Fruit fly (Drosophila melanogaster): ENCODE measurements around the gene Pi4KIIIalpha.

Gene Pi4KIIIalpha

dm6 chrX:2682832-2683231 lies 58.2 kb downstream of the Pi4KIIIalpha start, which contains the start of gene CG2652:
Gene CG2652, minus strand, starts transcription at chrX:2682932.
- TF ChIP-seq dmrt93B (GFP tag; optimal IDR thresholded peaks at IDR 0.05), result no peak
- no peak for TF ChIP-seq CG9705 (GFP tag; optimal IDR thresholded peaks at IDR 0.05)
- TF ChIP-seq psq (GFP tag; optimal IDR thresholded peaks at IDR 0.05), result no peak
- no peak for TF ChIP-seq Mio (GFP tag; optimal IDR thresholded peaks at IDR 0.05)
- no peak for TF ChIP-seq jim (GFP tag; optimal IDR thresholded peaks at IDR 0.05)
- no peak for TF ChIP-seq Hr83 (GFP tag; optimal IDR thresholded peaks at IDR 0.05; ENCODE audit: poor library complexity, severe bottlenecking)
- TF ChIP-seq woc (GFP tag; optimal IDR thresholded peaks at IDR 0.05), result no peak
- TF ChIP-seq Hnf4 (GFP tag; optimal IDR thresholded peaks at IDR 0.05), result no peak
- TF ChIP-seq Jra (GFP tag; optimal IDR thresholded peaks at IDR 0.05), result no peak
- no peak for TF ChIP-seq pan (optimal IDR thresholded peaks at IDR 0.05)
- TF ChIP-seq sv (GFP tag; optimal IDR thresholded peaks at IDR 0.05), result no peak
- TF ChIP-seq dsf (GFP tag; optimal IDR thresholded peaks at IDR 0.05; ENCODE audit: borderline replicate concordance), result no peak
- no peak for TF ChIP-seq brk (GFP tag; optimal IDR thresholded peaks at IDR 0.05)
- no peak for TF ChIP-seq Dif (GFP tag; optimal IDR thresholded peaks at IDR 0.05; ENCODE audit: partially characterized antibody)
- no peak for TF ChIP-seq fru (GFP tag; optimal IDR thresholded peaks at IDR 0.05)
- TF ChIP-seq Abd-B (GFP tag; optimal IDR thresholded peaks at IDR 0.05), result no peak

Measured in whole organism, wandering third instar larva.